Worm (Caenorhabditis elegans) whole organism, mixed stage, embryonic: ENCODE results near the gene abf-6.

Experiments
- elt-1 ChIP-seq: sonication (generic microtip); optimal IDR thresholded peaks from 2 replicates; lab custom pipeline; 2017; ENCODE audit warnings: missing genetic modification characterization, mild to moderate bottlenecking, missing compliant biosample characterization, antibody characterized with exemption, moderate library complexity, borderline replicate concordance; ENCODE audit not compliant: insufficient read depth
- flh-1 ChIP-seq: fragments of 200-800 bp; sonication (Bioruptor generic); optimal IDR thresholded peaks from 2 replicates; lab custom pipeline; 2018; ENCODE audit warnings: mild to moderate bottlenecking, missing genetic modification characterization, moderate library complexity, missing compliant biosample characterization
- hlh-1 ChIP-seq: fragments of 150-350 bp; optimal IDR thresholded peaks from 2 replicates; lab custom pipeline; 2014; ENCODE audit warnings: missing biosample characterization, missing genetic modification reagents, missing genetic modification characterization
- mls-2 ChIP-seq: sonication (generic microtip); optimal IDR thresholded peaks from 2 replicates; lab custom pipeline; 2016; ENCODE audit warnings: mild to moderate bottlenecking, missing genetic modification characterization, moderate library complexity, missing compliant biosample characterization

Gene abf-6

DNA sequence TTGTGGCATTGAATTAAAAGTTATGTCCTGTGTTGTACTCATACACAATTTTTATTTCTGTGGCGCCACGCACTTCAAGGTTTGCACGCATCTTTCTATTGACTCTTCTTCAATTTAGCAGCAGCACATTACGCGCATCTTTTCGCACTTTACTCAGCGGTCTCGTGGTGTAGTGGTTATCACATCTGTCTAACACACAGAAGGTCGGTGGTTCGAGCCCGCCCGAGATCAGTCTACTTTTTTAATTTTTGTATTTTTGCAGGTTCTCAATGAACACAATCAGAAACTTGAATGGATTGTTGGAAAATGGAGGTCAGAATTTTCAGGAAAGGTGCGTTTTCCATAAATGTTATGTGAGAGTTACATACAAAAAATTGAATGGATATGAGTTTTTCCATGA, 49.6 kb downstream of the abf-6 start (continued):
- peak; percentile 49 for TF ChIP-seq mls-2 (tag; lab: Kevin White, UChicago)
- TF ChIP-seq, all 35 proteins: peak for 10

DNA sequence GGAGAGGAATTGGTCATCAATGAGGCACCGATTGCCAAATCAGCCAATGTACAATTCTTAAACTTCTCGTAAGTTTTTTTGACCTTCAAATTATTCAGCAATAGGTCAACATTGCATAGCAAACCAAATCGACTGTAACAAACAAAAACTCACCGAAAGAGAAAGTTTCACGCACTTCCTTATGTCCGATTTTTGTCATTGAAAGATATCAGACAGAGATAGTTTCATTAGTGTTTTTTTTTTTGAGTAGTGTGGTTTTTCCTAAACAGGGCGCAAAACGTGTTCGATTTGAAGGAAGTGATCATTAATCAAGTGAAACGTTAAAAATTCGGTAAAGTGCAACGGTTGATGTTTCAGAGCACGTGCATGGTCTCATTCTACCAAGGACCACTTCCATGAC, 50.3 kb downstream of the abf-6 start:
- TF ChIP-seq flh-1 (GFP tag; lab: Kevin White, UChicago), result no peak
- no peak for TF ChIP-seq hlh-1
- TF ChIP-seq elt-1 (tag; lab: Kevin White, UChicago), result no peak
